Worm (Caenorhabditis elegans): ENCODE data around the gene K11C4.1.
A peak's percentile ranks its signal among the peaks of the same experiment; 100 is the strongest.

Gene K11C4.1

DNA sequence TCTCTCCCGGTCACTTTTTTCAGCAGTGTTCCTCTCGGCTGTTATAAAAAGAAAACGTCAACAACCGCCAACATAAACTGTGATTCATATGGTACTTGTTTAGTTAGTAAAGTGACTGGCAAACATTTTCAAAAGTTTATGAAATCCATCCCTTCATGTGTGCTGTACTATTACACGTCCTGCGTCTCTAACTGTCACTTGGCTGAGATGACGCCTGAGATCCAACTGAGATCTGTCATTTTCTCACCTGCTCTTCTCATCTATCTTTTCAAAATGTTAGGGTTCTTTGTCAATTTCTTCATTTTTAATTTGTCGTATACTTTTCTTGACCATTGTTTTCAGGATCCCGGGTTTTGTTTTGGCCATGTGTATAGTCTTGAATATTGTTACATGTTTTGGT lies 22.1 kb upstream of the K11C4.1 start:
- TF ChIP-seq let-607 (tag; optimal IDR thresholded peaks at IDR 0.05) (no peak), nhr-80 (tag; optimal IDR thresholded peaks at IDR 0.05) (no peak), athp-1 (tag; optimal IDR thresholded peaks at IDR 0.05) (no peak), nhr-179 (tag; optimal IDR thresholded peaks at IDR 0.05) (no peak), F55B11.4 (tag; optimal IDR thresholded peaks at IDR 0.05; ENCODE audit: borderline replicate concordance, insufficient read depth) (no peak), sptf-2 (GFP tag; optimal IDR thresholded peaks at IDR 0.05) (no peak), T26A5.8 (tag; optimal IDR thresholded peaks at IDR 0.05) (no peak), C17E4.6 (GFP tag; IDR thresholded peaks at IDR 0.05) (no peak)

DNA sequence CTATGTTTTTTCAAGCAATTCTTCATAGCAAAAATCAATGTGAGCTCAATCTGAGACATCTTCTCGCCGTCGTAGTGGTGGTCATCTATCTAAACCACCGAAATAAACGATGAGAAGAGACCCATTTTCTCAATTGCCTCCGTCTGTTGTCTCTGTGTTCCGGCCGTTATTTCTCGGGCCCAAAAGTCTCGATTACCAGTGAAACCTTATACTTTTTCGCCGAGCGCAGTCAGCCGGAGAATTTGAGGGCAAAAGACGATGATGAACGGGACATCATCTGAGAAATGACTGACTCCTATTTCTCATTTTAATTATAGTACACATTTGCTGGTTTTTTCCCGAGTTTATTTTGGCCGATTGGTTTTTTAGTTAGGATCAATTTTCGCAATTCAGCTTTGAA lies 21.0 kb upstream of the K11C4.1 start:
- no peak for TF ChIP-seq mel-28 (tag; optimal IDR thresholded peaks at IDR 0.05; ENCODE audit: borderline replicate concordance)
- no peak for TF ChIP-seq ztf-28 (GFP tag; IDR thresholded peaks at IDR 0.05)
- TF ChIP-seq Y79H2A.3 (GFP tag; conservative IDR thresholded peaks at IDR 0.05), result no peak
- TF ChIP-seq ets-4 (GFP tag; optimal IDR thresholded peaks at IDR 0.05), result no peak
- TF ChIP-seq F52B5.7 (tag; optimal IDR thresholded peaks at IDR 0.05), result no peak
- TF ChIP-seq zim-3 (tag; optimal IDR thresholded peaks at IDR 0.05), result no peak
- TF ChIP-seq him-1 (tag; optimal IDR thresholded peaks at IDR 0.05), result no peak
- no peak for TF ChIP-seq ceh-91 (GFP tag; IDR thresholded peaks at IDR 0.05)
- no peak for TF ChIP-seq sdz-38 (tag; optimal IDR thresholded peaks at IDR 0.05)
- no peak for TF ChIP-seq egrh-3 (GFP tag; IDR thresholded peaks at IDR 0.05)
- TF ChIP-seq hrde-1 (tag; optimal IDR thresholded peaks at IDR 0.05; ENCODE audit: borderline replicate concordance), result no peak
- TF ChIP-seq efl-1 (GFP tag; optimal IDR thresholded peaks at IDR 0.05), result no peak
- TF ChIP-seq nhr-90 (tag; optimal IDR thresholded peaks at IDR 0.05), result no peak
- TF ChIP-seq snpc-4 (GFP tag; optimal IDR thresholded peaks at IDR 0.05), result no peak
- no peak for TF ChIP-seq snpc-4 (tag; optimal IDR thresholded peaks at IDR 0.05)
- no peak for TF ChIP-seq nhr-179 (tag; optimal IDR thresholded peaks at IDR 0.05)

ce11 chrV:6876763-6877515 lies 19.9 kb upstream of the K11C4.1 start:
- no peak for TF ChIP-seq F55B11.4 (tag; optimal IDR thresholded peaks at IDR 0.05; ENCODE audit: borderline replicate concordance, insufficient read depth)
- no peak for TF ChIP-seq cebp-1 (GFP tag; IDR thresholded peaks at IDR 0.05)
- TF ChIP-seq cebp-1 (tag; optimal IDR thresholded peaks at IDR 0.05), result peak; percentile 17

- no peak for TF ChIP-seq F23B12.7 (tag; optimal IDR thresholded peaks at IDR 0.05; ENCODE audit: insufficient read depth)
- no peak for TF ChIP-seq ekl-4 (GFP tag; IDR thresholded peaks at IDR 0.05)
- TF ChIP-seq athp-1 (tag; optimal IDR thresholded peaks at IDR 0.05), result no peak
- TF ChIP-seq bed-2 (GFP tag; IDR thresholded peaks at IDR 0.05), result no peak
- no peak for TF ChIP-seq rec-8 (tag; optimal IDR thresholded peaks at IDR 0.05)
- TF ChIP-seq lir-1 (GFP tag; conservative IDR thresholded peaks at IDR 0.05), result no peak
- TF ChIP-seq ama-1 (optimal IDR thresholded peaks at IDR 0.05), result no peak
- no peak for TF ChIP-seq ama-1 (GFP tag; optimal IDR thresholded peaks at IDR 0.05)
- TF ChIP-seq K11D2.4 (GFP tag; IDR thresholded peaks at IDR 0.05), result no peak
- no peak for TF ChIP-seq ceh-79 (tag; optimal IDR thresholded peaks at IDR 0.05)
- TF ChIP-seq ccch-3 (GFP tag; optimal IDR thresholded peaks at IDR 0.05), result no peak
- no peak for TF ChIP-seq ztf-6 (GFP tag; IDR thresholded peaks at IDR 0.05)
- TF ChIP-seq nhr-27 (tag; optimal IDR thresholded peaks at IDR 0.05), result no peak
- no peak for TF ChIP-seq nfya-1 (tag; optimal IDR thresholded peaks at IDR 0.05; ENCODE audit: borderline replicate concordance, insufficient read depth)
Measured at ce11 chrV:6878559-6878958, 18.2 kb upstream of the K11C4.1 start.
